Worm (Caenorhabditis elegans) whole organism, young adult: ENCODE measurements around the gene fbxa-111.

Source experiments
- D2030.7 ChIP-seq: fragments of 200-800 bp; sonication (Bioruptor generic); IDR thresholded peaks from 2 replicates; pipeline ENCODE4 v1.3.6; 2022; ENCODE audit warnings: missing genetic modification reagents, missing genetic modification characterization, missing compliant biosample characterization
- Y79H2A.3 ChIP-seq: fragments of 200-800 bp; sonication (Bioruptor generic); conservative IDR thresholded peaks from 2 replicates; pipeline ENCODE4 v1.3.6; 2022; ENCODE audit warnings: missing genetic modification reagents, missing genetic modification characterization, missing compliant biosample characterization
- ets-4 ChIP-seq: fragments of 200-800 bp; sonication (Bioruptor generic); optimal IDR thresholded peaks from 2 replicates; lab custom pipeline; 2018; ENCODE audit warnings: mild to moderate bottlenecking, missing genetic modification characterization, missing compliant biosample characterization
- hrde-1 ChIP-seq: sonication (generic microtip); optimal IDR thresholded peaks from 2 replicates; lab custom pipeline; 2016; ENCODE audit warnings: missing genetic modification characterization, mild to moderate bottlenecking, missing compliant biosample characterization, moderate library complexity, missing genotype, missing genetic modification reagents, borderline replicate concordance
- lin-35 ChIP-seq, 3 experiments: fragments of 150-350 bp in 2 of 3; sonication (generic microtip) in 1 of 3; optimal IDR thresholded peaks; 2 replicates each; lab custom pipeline; 2014 to 2018; ENCODE audit warnings: missing biosample characterization in 3 of 3, missing genetic modification characterization in 3 of 3, missing genetic modification reagents in 3 of 3
- nfya-2 ChIP-seq: fragments of 200-800 bp; sonication (Bioruptor generic); IDR thresholded peaks from 2 replicates; pipeline ENCODE4 v1.3.6; 2022; ENCODE audit warnings: missing genetic modification reagents, missing genetic modification characterization, missing compliant biosample characterization
- nhr-90 ChIP-seq: sonication (generic microtip); optimal IDR thresholded peaks from 2 replicates; lab custom pipeline; 2016; ENCODE audit warnings: missing genotype, mild to moderate bottlenecking, missing genetic modification characterization, missing compliant biosample characterization
- unc-130 ChIP-seq: sonication (generic microtip); optimal IDR thresholded peaks from 2 replicates; lab custom pipeline; 2016; ENCODE audit warnings: missing genetic modification reagents, missing genetic modification characterization, missing compliant biosample characterization

ce11 chrV:16954766-16955165 is 5.3 kb upstream of the fbxa-111 start, which contains the start of gene srh-206:
- TF ChIP-seq D2030.7 (no peak), lin-35 (GFP tag; optimal IDR thresholded peaks at IDR 0.05; lab: Kevin White, UChicago) (no peak), Y79H2A.3 (GFP tag; lab: Robert Waterston, UW) (no peak), nfya-2 (no peak), nhr-90 (no peak), unc-130 (GFP tag; lab: Kevin White, UChicago) (no peak), ets-4 (no peak), hrde-1 (tag; lab: Kevin White, UChicago) (no peak)
